Worm (Caenorhabditis elegans) whole organism, late embryonic: Measurements from ENCODE around the gene unc-61.

ENCODE experiments used
- C08G9.2 ChIP-seq: sonication (generic microtip); optimal IDR thresholded peaks from 2 replicates; lab custom pipeline; 2016; ENCODE audit warnings: mild to moderate bottlenecking, missing genetic modification characterization, moderate library complexity, missing compliant biosample characterization
- ahr-1 ChIP-seq: sonication (generic microtip); optimal IDR thresholded peaks from 2 replicates; lab custom pipeline; 2016; ENCODE audit warnings: missing genetic modification characterization, missing compliant biosample characterization
- ama-1 ChIP-seq: fragments of 150-350 bp; optimal IDR thresholded peaks from 2 replicates; lab custom pipeline; 2014
- ceh-2 ChIP-seq: sonication (generic microtip); optimal IDR thresholded peaks from 2 replicates; lab custom pipeline; 2016; ENCODE audit warnings: missing genotype, missing genetic modification characterization, missing compliant biosample characterization
- ets-4 ChIP-seq: sonication (generic microtip); optimal IDR thresholded peaks from 2 replicates; lab custom pipeline; 2016; ENCODE audit warnings: missing genetic modification characterization, missing compliant biosample characterization
- fkh-10 ChIP-seq: fragments of 150-350 bp; optimal IDR thresholded peaks from 2 replicates; lab custom pipeline; 2014; ENCODE audit warnings: missing biosample characterization, missing genetic modification reagents, missing genetic modification characterization
- gmeb-2 ChIP-seq: sonication (generic microtip); optimal IDR thresholded peaks from 2 replicates; lab custom pipeline; 2016; ENCODE audit warnings: missing genetic modification characterization, inconsistent platforms, missing compliant biosample characterization
- lim-6 ChIP-seq: sonication (generic microtip); optimal IDR thresholded peaks from 2 replicates; lab custom pipeline; 2016; ENCODE audit warnings: missing genetic modification characterization, missing compliant biosample characterization
- lin-11 ChIP-seq: fragments of 200-800 bp; sonication (Bioruptor generic); optimal IDR thresholded peaks from 2 replicates; lab custom pipeline; 2018; ENCODE audit warnings: mild to moderate bottlenecking, missing genetic modification characterization, missing compliant biosample characterization

DNA sequence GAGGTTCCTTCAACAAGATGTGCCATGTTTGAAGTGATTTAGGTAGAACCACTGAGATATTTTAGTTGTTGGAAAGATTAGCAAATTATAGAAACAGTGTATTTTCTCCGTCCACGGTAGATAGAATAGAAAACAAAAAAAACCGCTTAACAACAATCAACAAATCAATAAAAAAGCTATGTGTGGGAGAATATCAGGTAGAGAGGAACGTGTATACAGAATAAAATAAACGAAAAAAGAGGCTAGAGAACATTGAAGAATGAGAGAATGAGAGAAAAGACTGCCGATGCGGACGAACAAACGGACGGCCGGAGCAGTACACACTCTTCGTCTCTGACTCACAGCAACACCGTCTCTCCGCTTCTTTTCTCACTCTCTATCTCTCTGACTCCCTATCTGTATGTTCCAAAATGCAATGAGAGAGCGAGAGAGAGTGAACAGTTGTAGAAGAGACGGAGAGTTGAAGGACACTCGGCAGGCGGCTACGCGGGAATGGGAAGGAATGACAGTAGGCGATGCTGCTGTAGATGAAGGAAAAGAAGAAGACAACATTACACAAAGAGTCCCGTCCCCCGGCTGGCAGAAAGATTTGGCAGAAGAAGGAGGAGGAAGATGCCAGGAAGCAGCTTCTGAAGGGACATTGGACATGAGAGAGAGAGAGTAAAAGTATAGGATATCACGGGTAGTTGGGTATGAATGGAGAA is 37.3 kb downstream of the unc-61 start, which contains the start of gene unc-112:
- TF ChIP-seq ama-1 (no peak), ahr-1 (tag; lab: Kevin White, UChicago) (no peak), gmeb-2 (no peak), C08G9.2 (tag; lab: Kevin White, UChicago) (peak; percentile 74), ceh-2 (tag; lab: Kevin White, UChicago) (peak; percentile 68), lin-11 (tag; lab: Kevin White, UChicago) (no peak), lim-6 (tag; lab: Kevin White, UChicago) (no peak), ets-4 (tag; lab: Kevin White, UChicago) (peak; percentile 53), fkh-10 (GFP tag; lab: Kevin White, UChicago) (no peak)
